Worm (Caenorhabditis elegans) whole organism, young adult: ENCODE data around the gene msp-40.
"Not testable (repeated sequence)": the region's sequence is repeated elsewhere in the genome, so short reads cannot be mapped to it uniquely, and the experiment has no call there.

Experiments
- B0035.1 ChIP-seq: sonication (generic microtip); optimal IDR thresholded peaks from 2 replicates; lab custom pipeline; 2016; ENCODE audit warnings: missing genetic modification characterization, mild to moderate bottlenecking, missing compliant biosample characterization, missing genotype, missing genetic modification reagents
- B0336.3 ChIP-seq: fragments of 200-800 bp; sonication (Bioruptor generic); IDR thresholded peaks from 2 replicates; pipeline ENCODE4 v1.3.6; 2022; ENCODE audit warnings: missing genetic modification characterization, missing compliant biosample characterization
- C06A6.2 ChIP-seq: fragments of 200-800 bp; sonication (Bioruptor generic); conservative IDR thresholded peaks from 2 replicates; pipeline ENCODE4 v1.3.6; 2022; ENCODE audit warnings: missing genetic modification characterization, missing compliant biosample characterization
- F22D6.2 ChIP-seq: sonication (generic microtip); optimal IDR thresholded peaks from 2 replicates; lab custom pipeline; 2016; ENCODE audit warnings: mild to moderate bottlenecking, missing genetic modification characterization, missing compliant biosample characterization
- F49E8.2 ChIP-seq: sonication (generic microtip); optimal IDR thresholded peaks from 3 replicates; lab custom pipeline; 2017; ENCODE audit warnings: missing genetic modification characterization, mild to moderate bottlenecking, missing compliant biosample characterization, antibody characterized with exemption, moderate library complexity; ENCODE audit not compliant: insufficient read depth
- T07F8.4 ChIP-seq: sonication (generic microtip); optimal IDR thresholded peaks from 2 replicates; lab custom pipeline; 2016; ENCODE audit warnings: mild to moderate bottlenecking, missing genetic modification characterization, moderate library complexity, missing compliant biosample characterization
- Y53G8AR.9 ChIP-seq: fragments of 200-800 bp; sonication (Bioruptor generic); conservative IDR thresholded peaks from 2 replicates; pipeline ENCODE4 v1.3.6; 2022; ENCODE audit warnings: missing genetic modification reagents, missing genetic modification characterization, missing compliant biosample characterization
- Y79H2A.3 ChIP-seq: fragments of 200-800 bp; sonication (Bioruptor generic); conservative IDR thresholded peaks from 2 replicates; pipeline ENCODE4 v1.3.6; 2022; ENCODE audit warnings: missing genetic modification reagents, missing genetic modification characterization, missing compliant biosample characterization
- akir-1 ChIP-seq: fragments of 200-800 bp; sonication (Bioruptor generic); optimal IDR thresholded peaks from 2 replicates; lab custom pipeline; 2018; ENCODE audit warnings: mild to moderate bottlenecking, missing genetic modification characterization, moderate library complexity, missing compliant biosample characterization
- atf-7 ChIP-seq: sonication (generic microtip); optimal IDR thresholded peaks from 2 replicates; lab custom pipeline; 2017; ENCODE audit warnings: mild to moderate bottlenecking, missing genetic modification characterization, missing compliant biosample characterization
- bed-2 ChIP-seq: fragments of 200-800 bp; sonication (Bioruptor generic); IDR thresholded peaks from 2 replicates; pipeline ENCODE4 v1.3.6; 2022; ENCODE audit warnings: missing genetic modification reagents, missing genetic modification characterization, missing compliant biosample characterization
- ccch-3 ChIP-seq: fragments of 200-800 bp; sonication (Bioruptor generic); optimal IDR thresholded peaks from 2 replicates; lab custom pipeline; 2018; ENCODE audit warnings: mild to moderate bottlenecking, missing genetic modification characterization, missing compliant biosample characterization
- cebp-1 ChIP-seq, 2 experiments: fragments of 200-800 bp in 1 of 2; sonication (Bioruptor generic) in 1 of 2; sonication (generic microtip) in 1 of 2; IDR thresholded peaks in 1 of 2; optimal IDR thresholded peaks in 1 of 2; 2 replicates each; pipeline versions ENCODE4 v1.3.6 to Lab custom; 2017 to 2022; ENCODE audit warnings: missing compliant biosample characterization in 2 of 2, missing genetic modification characterization in 2 of 2, mild to moderate bottlenecking in 1 of 2, missing genetic modification reagents in 1 of 2, moderate library complexity in 1 of 2
- ceh-100 ChIP-seq: fragments of 200-800 bp; sonication (Bioruptor generic); IDR thresholded peaks from 2 replicates; pipeline ENCODE4 v1.3.6; 2022; ENCODE audit warnings: missing genetic modification reagents, missing genetic modification characterization, missing compliant biosample characterization
- ceh-27 ChIP-seq: fragments of 200-800 bp; sonication (Bioruptor generic); optimal IDR thresholded peaks from 2 replicates; lab custom pipeline; 2018; ENCODE audit warnings: mild to moderate bottlenecking, missing genetic modification characterization, moderate library complexity, missing compliant biosample characterization
- ceh-91 ChIP-seq: fragments of 200-800 bp; sonication (Bioruptor generic); IDR thresholded peaks from 2 replicates; pipeline ENCODE4 v1.3.6; 2022; ENCODE audit warnings: missing genetic modification reagents, missing genetic modification characterization, missing compliant biosample characterization
- dpff-1 ChIP-seq: sonication (generic microtip); optimal IDR thresholded peaks from 2 replicates; lab custom pipeline; 2017; ENCODE audit warnings: mild to moderate bottlenecking, missing genetic modification characterization, missing compliant biosample characterization
- dpl-1 ChIP-seq: fragments of 150-350 bp; optimal IDR thresholded peaks from 2 replicates; lab custom pipeline; 2014; ENCODE audit warnings: missing biosample characterization, missing genetic modification reagents, missing genetic modification characterization
- efl-1 ChIP-seq: fragments of 150-350 bp; optimal IDR thresholded peaks from 2 replicates; lab custom pipeline; 2014; ENCODE audit warnings: missing biosample characterization, missing genetic modification reagents, missing genetic modification characterization
- ets-4 ChIP-seq: fragments of 200-800 bp; sonication (Bioruptor generic); optimal IDR thresholded peaks from 2 replicates; lab custom pipeline; 2018; ENCODE audit warnings: mild to moderate bottlenecking, missing genetic modification characterization, missing compliant biosample characterization
- hlh-12 ChIP-seq: sonication (generic microtip); optimal IDR thresholded peaks from 2 replicates; lab custom pipeline; 2016; ENCODE audit warnings: missing genetic modification characterization, missing compliant biosample characterization
- hsf-1 ChIP-seq: fragments of 200-800 bp; sonication (Bioruptor generic); IDR thresholded peaks from 2 replicates; pipeline ENCODE4 v1.3.6; 2022; ENCODE audit warnings: missing genetic modification reagents, missing genetic modification characterization, missing compliant biosample characterization
- lsy-27 ChIP-seq: sonication (generic microtip); optimal IDR thresholded peaks from 2 replicates; lab custom pipeline; 2017; ENCODE audit warnings: missing genetic modification characterization, mild to moderate bottlenecking, missing compliant biosample characterization, antibody characterized with exemption, missing genotype, borderline replicate concordance; ENCODE audit not compliant: insufficient read depth
- nfya-2 ChIP-seq: fragments of 200-800 bp; sonication (Bioruptor generic); IDR thresholded peaks from 2 replicates; pipeline ENCODE4 v1.3.6; 2022; ENCODE audit warnings: missing genetic modification reagents, missing genetic modification characterization, missing compliant biosample characterization
- nfyb-1 ChIP-seq: fragments of 200-800 bp; sonication (Bioruptor generic); IDR thresholded peaks from 2 replicates; pipeline ENCODE4 v1.3.6; 2022; ENCODE audit warnings: missing genetic modification reagents, missing genetic modification characterization, missing compliant biosample characterization
- pbrm-1 ChIP-seq: fragments of 200-800 bp; sonication (Bioruptor generic); IDR thresholded peaks from 2 replicates; pipeline ENCODE4 v1.3.6; 2022; ENCODE audit warnings: missing genetic modification reagents, missing genetic modification characterization, missing compliant biosample characterization
- sptf-2 ChIP-seq: fragments of 200-800 bp; sonication (Bioruptor generic); optimal IDR thresholded peaks from 2 replicates; lab custom pipeline; 2018; ENCODE audit warnings: mild to moderate bottlenecking, missing genetic modification characterization, missing compliant biosample characterization
- xnd-1 ChIP-seq: sonication (generic microtip); optimal IDR thresholded peaks from 2 replicates; lab custom pipeline; 2016; ENCODE audit warnings: missing genotype, missing genetic modification reagents, missing genetic modification characterization, missing compliant biosample characterization
- zim-3 ChIP-seq: sonication (generic microtip); optimal IDR thresholded peaks from 2 replicates; lab custom pipeline; 2017; ENCODE audit warnings: mild to moderate bottlenecking, missing genetic modification characterization, moderate library complexity, missing compliant biosample characterization
- ztf-18 ChIP-seq: sonication (generic microtip); optimal IDR thresholded peaks from 2 replicates; lab custom pipeline; 2016; ENCODE audit warnings: missing genotype, mild to moderate bottlenecking, missing genetic modification characterization, missing compliant biosample characterization
- ztf-25 ChIP-seq: fragments of 200-800 bp; sonication (Bioruptor generic); IDR thresholded peaks from 2 replicates; pipeline ENCODE4 v1.3.6; 2022; ENCODE audit warnings: missing genetic modification reagents, missing genetic modification characterization, missing compliant biosample characterization
- ztf-26 ChIP-seq: sonication (generic microtip); optimal IDR thresholded peaks from 2 replicates; lab custom pipeline; 2017; ENCODE audit warnings: missing genetic modification characterization, missing compliant biosample characterization

Gene msp-40

DNA sequence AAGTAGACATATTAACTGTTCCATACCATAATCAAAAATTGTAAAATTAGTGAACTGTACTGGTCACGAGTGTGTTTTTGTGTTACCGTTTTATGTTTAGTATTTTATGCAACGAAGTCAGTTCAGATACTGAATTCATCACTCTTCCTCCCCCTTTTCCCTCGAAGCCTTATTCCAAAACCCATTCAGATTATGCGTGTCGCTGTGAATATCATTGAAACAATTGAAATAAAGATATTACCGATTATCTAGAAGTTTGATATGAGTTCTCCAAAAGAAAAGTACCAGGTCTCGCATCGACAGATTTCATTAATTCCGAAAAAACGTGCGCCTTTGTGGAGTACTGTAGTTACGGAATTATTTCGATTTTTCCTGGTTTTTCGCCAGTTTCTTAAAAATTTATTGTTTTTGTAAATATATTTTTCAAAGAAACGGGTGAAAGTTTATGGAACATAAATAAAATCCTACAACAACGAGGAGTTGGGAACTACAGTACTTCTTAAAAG, 33.7 kb downstream of the msp-40 start:
- no peak for TF ChIP-seq hsf-1 (GFP tag; lab: Robert Waterston, UW)
- TF ChIP-seq cebp-1 (GFP tag; IDR thresholded peaks at IDR 0.05; lab: Robert Waterston, UW): no peak
- TF ChIP-seq cebp-1 (tag; optimal IDR thresholded peaks at IDR 0.05; lab: Kevin White, UChicago): peak; percentile 52
- peak; percentile 20 for TF ChIP-seq ztf-18 (tag; lab: Kevin White, UChicago)
- TF ChIP-seq Y53G8AR.9 (GFP tag; lab: Robert Waterston, UW): 0 out of 2 replicates have a peak, but pooled peaks have one; percentile 14
- TF ChIP-seq C06A6.2: no peak
- no peak for TF ChIP-seq F22D6.2 (tag; lab: Kevin White, UChicago)

DNA sequence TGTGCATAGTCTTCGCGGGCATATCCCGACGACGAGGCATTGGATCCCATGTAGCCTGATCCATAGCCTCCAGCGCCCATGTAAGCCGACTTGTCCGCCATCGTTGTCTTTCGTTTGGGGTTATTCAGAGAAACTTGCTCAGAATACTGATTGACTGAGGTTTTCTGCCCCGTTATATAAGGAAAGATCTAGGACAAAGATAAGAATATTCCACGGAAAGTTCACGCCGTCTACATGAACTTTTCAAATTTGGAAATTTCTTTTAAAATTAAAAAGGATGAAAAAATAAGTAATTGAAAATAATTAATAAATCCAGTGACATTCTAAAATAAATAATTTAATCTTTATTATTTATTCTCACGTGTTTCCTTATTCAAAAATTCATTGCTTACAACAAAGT, 35.0 kb downstream of the msp-40 start, which contains the start of the genes nspd-5 and F11G11.4:
nspd-5 (minus strand) TSS at position 101 of the 400 bp plus-strand sequence.
F11G11.4 (plus strand) TSS at position 335 of the 400 bp plus-strand sequence.
- TF ChIP-seq Y79H2A.3; ceh-91 (GFP tag; lab: Robert Waterston, UW); ceh-27 (GFP tag; lab: Kevin White, UChicago): not testable (repeated sequence)
- TF ChIP-seq, all 124 proteins: peak for 0; not testable (repeated sequence) for 124

- TF ChIP-seq hlh-12 (tag; lab: Kevin White, UChicago) (no peak), B0336.3 (GFP tag; lab: Robert Waterston, UW) (no peak), akir-1 (GFP tag; lab: Kevin White, UChicago) (no peak), lsy-27 (tag; lab: Kevin White, UChicago) (no peak), dpff-1 (tag; lab: Kevin White, UChicago) (no peak), ztf-26 (tag; lab: Kevin White, UChicago) (no peak), B0035.1 (no peak), nfyb-1 (GFP tag; lab: Robert Waterston, UW) (no peak), T07F8.4 (tag; lab: Kevin White, UChicago) (no peak), nfya-2 (GFP tag; lab: Robert Waterston, UW) (no peak), F22D6.2 (tag; lab: Kevin White, UChicago) (no peak), zim-3 (tag; lab: Kevin White, UChicago) (no peak), dpl-1 (GFP tag; lab: Kevin White, UChicago) (no peak), ets-4 (GFP tag; lab: Kevin White, UChicago) (no peak), efl-1 (GFP tag; lab: Kevin White, UChicago) (no peak), ccch-3 (GFP tag; lab: Kevin White, UChicago) (no peak), F49E8.2 (tag; lab: Kevin White, UChicago) (no peak), ceh-27 (GFP tag; lab: Kevin White, UChicago) (no peak), ztf-25 (GFP tag; lab: Robert Waterston, UW) (no peak), xnd-1 (tag; lab: Kevin White, UChicago) (no peak)
Observed at ce11 chrII:4863357-4863756, 38.1 kb downstream of the msp-40 start, which contains the start of the genes mpst-4 and F11G11.14. Gene mpst-4, minus strand, starts transcription at chrII:4863457. Gene F11G11.14, plus strand, starts transcription at chrII:4863681.

ce11 chrII:4866045-4866444, 40.8 kb downstream of the msp-40 start:
- TF ChIP-seq pbrm-1 (GFP tag; lab: Robert Waterston, UW): no peak
- TF ChIP-seq ceh-100: no peak
- TF ChIP-seq atf-7 (tag; lab: Kevin White, UChicago): no peak
- no peak for TF ChIP-seq bed-2 (GFP tag; lab: Robert Waterston, UW)
- TF ChIP-seq sptf-2 (GFP tag; lab: Kevin White, UChicago): no peak
